Worm (Caenorhabditis elegans) whole organism, L3 larva: ENCODE data around the gene T24B8.7.

Source experiments
- egl-27 ChIP-seq: sonication (generic microtip); optimal IDR thresholded peaks from 4 replicates; lab custom pipeline; 2017; ENCODE audit warnings: missing biosample characterization, missing genetic modification reagents, missing genetic modification characterization
- elt-2 ChIP-seq: sonication (generic microtip); optimal IDR thresholded peaks from 2 replicates; lab custom pipeline; 2016; ENCODE audit warnings: missing genetic modification reagents, mild to moderate bottlenecking, missing genetic modification characterization, missing compliant biosample characterization
- elt-3 ChIP-seq, 3 experiments: fragments of 150-350 bp in 1 of 3; sonication (generic microtip) in 2 of 3; optimal IDR thresholded peaks; 2 replicates in 2 of 3; 4 replicates in 1 of 3; lab custom pipeline; 2014 to 2017; ENCODE audit warnings: missing biosample characterization in 3 of 3, missing genetic modification characterization in 3 of 3
- fkh-10 ChIP-seq: sonication (generic microtip); optimal IDR thresholded peaks from 2 replicates; lab custom pipeline; 2017; ENCODE audit warnings: missing biosample characterization, missing genetic modification reagents, missing genetic modification characterization
- fkh-2 ChIP-seq: fragments of 150-350 bp; optimal IDR thresholded peaks from 2 replicates; lab custom pipeline; 2014; ENCODE audit warnings: missing biosample characterization, missing genetic modification reagents, missing genetic modification characterization
- jun-1 ChIP-seq: fragments of 150-350 bp; optimal IDR thresholded peaks from 2 replicates; lab custom pipeline; 2014; ENCODE audit warnings: missing biosample characterization, missing genetic modification reagents, missing genetic modification characterization
- nhr-11 ChIP-seq: fragments of 150-350 bp; optimal IDR thresholded peaks from 2 replicates; lab custom pipeline; 2014; ENCODE audit warnings: missing biosample characterization, missing genetic modification characterization
- nhr-237 ChIP-seq: fragments of 150-350 bp; optimal IDR thresholded peaks from 2 replicates; lab custom pipeline; 2014; ENCODE audit warnings: missing biosample characterization, missing genetic modification characterization
- nhr-25 ChIP-seq: sonication (generic microtip); optimal IDR thresholded peaks from 2 replicates; lab custom pipeline; 2017; ENCODE audit warnings: missing biosample characterization, missing genetic modification characterization
- nhr-28 ChIP-seq: fragments of 150-350 bp; optimal IDR thresholded peaks from 2 replicates; lab custom pipeline; 2014; ENCODE audit warnings: missing biosample characterization, missing genetic modification characterization
- nhr-76 ChIP-seq: fragments of 150-350 bp; sonication (generic microtip); optimal IDR thresholded peaks from 5 replicates; lab custom pipeline; 2014; ENCODE audit warnings: missing biosample characterization, missing genetic modification characterization
- sea-2 ChIP-seq: fragments of 150-350 bp; sonication (generic microtip); optimal IDR thresholded peaks from 4 replicates; lab custom pipeline; 2014; ENCODE audit warnings: missing biosample characterization, missing genetic modification reagents, missing genetic modification characterization
- skn-1 ChIP-seq: fragments of 150-350 bp; optimal IDR thresholded peaks from 2 replicates; lab custom pipeline; 2014; ENCODE audit warnings: missing biosample characterization, missing genetic modification characterization

- TF ChIP-seq sea-2 (GFP tag; lab: Kevin White, UChicago) (peak; percentile 88), skn-1 (no peak), nhr-11 (tag; lab: Kevin White, UChicago) (peak; percentile 70), jun-1 (peak; percentile 62), fkh-10 (GFP tag; lab: Kevin White, UChicago) (no peak), elt-2 (peak; percentile 63), egl-27 (tag; lab: Kevin White, UChicago) (no peak), elt-3 (tag; optimal IDR thresholded peaks at IDR 0.05; lab: Kevin White, UChicago) (no peak), nhr-28 (tag; lab: Kevin White, UChicago) (no peak), nhr-237 (tag; lab: Kevin White, UChicago) (no peak), fkh-2 (tag; lab: Kevin White, UChicago) (peak; percentile 41), nhr-76 (tag; lab: Kevin White, UChicago) (no peak), nhr-25 (tag; lab: Kevin White, UChicago) (peak; percentile 42)
Measured at ce11 chrII:9061557-9062183, 8.2 kb upstream of the T24B8.7 start.
